Worm (Caenorhabditis elegans): ENCODE results near the gene scl-17.
A peak's percentile ranks its signal among the peaks of the same experiment; 100 is the strongest.
"Not testable (repeated sequence)": the region's sequence is repeated elsewhere in the genome, so short reads cannot be mapped to it uniquely, and the experiment has no call there.

Gene scl-17

ce11 chrII:1437449-1438335, 7.3 kb upstream of the scl-17 start, which contains the start of gene nol-6 (continued):
- TF ChIP-seq mdl-1 (tag; optimal IDR thresholded peaks at IDR 0.05) (peak in 1 of 2 experiments; percentile 10), xbp-1 (tag; optimal IDR thresholded peaks at IDR 0.05) (peak; percentile 24), swsn-7 (tag; optimal IDR thresholded peaks at IDR 0.05) (peak; percentile 17), nhr-76 (tag; optimal IDR thresholded peaks at IDR 0.05) (no peak), efl-1 (optimal IDR thresholded peaks at IDR 0.05) (peak; percentile 92 to 93), efl-1 (GFP tag; optimal IDR thresholded peaks at IDR 0.05 in 1 of 2) (peak; percentile 92 to 99), lin-39 (tag; optimal IDR thresholded peaks at IDR 0.05) (peak; percentile 23), skn-1 (tag; optimal IDR thresholded peaks at IDR 0.05) (peak; percentile 62), fkh-4 (tag; optimal IDR thresholded peaks at IDR 0.05; ENCODE audit: borderline replicate concordance) (no peak), ces-1 (GFP tag; optimal IDR thresholded peaks at IDR 0.05) (no peak), blmp-1 (tag; optimal IDR thresholded peaks at IDR 0.05) (peak; percentile 30), hlh-17 (GFP tag; optimal IDR thresholded peaks at IDR 0.05; ENCODE audit: borderline replicate concordance) (no peak), nhr-84 (tag; optimal IDR thresholded peaks at IDR 0.05) (no peak), unc-130 (tag; optimal IDR thresholded peaks at IDR 0.05) (peak; percentile 19), lsy-2 (tag; optimal IDR thresholded peaks at IDR 0.05) (peak; percentile 61 to 67), aly-2 (tag; optimal IDR thresholded peaks at IDR 0.05) (no peak), unc-98 (GFP tag; IDR thresholded peaks at IDR 0.05) (no peak), aha-1 (tag; optimal IDR thresholded peaks at IDR 0.05) (no peak)

ce11 chrII:1438336-1438589, 6.7 kb upstream of the scl-17 start, which contains the start of gene Y51H7C.3:
Y51H7C.3 (plus strand) TSS chrII:1438490.
- TF ChIP-seq unc-62 (GFP tag; optimal IDR thresholded peaks at IDR 0.05), result no peak
- TF ChIP-seq snu-23 (GFP tag; optimal IDR thresholded peaks at IDR 0.05), result no peak
- no peak for TF ChIP-seq nhr-28 (tag; optimal IDR thresholded peaks at IDR 0.05)
- no peak for TF ChIP-seq nhr-71 (tag; optimal IDR thresholded peaks at IDR 0.05)
- TF ChIP-seq mdl-1 (tag; optimal IDR thresholded peaks at IDR 0.05), result no peak
- no peak for TF ChIP-seq nhr-85 (tag)
- no peak for TF ChIP-seq lin-13 (GFP tag; optimal IDR thresholded peaks at IDR 0.05)
- TF ChIP-seq nhr-90 (tag; optimal IDR thresholded peaks at IDR 0.05; ENCODE audit: poor library complexity), result no peak
- no peak for TF ChIP-seq mab-9 (GFP tag; IDR thresholded peaks at IDR 0.05)
- no peak for TF ChIP-seq efl-3 (GFP tag; optimal IDR thresholded peaks at IDR 0.05)

- TF ChIP-seq alr-1 (tag; optimal IDR thresholded peaks at IDR 0.05; ENCODE audit: borderline replicate concordance) (no peak), nhr-11 (tag; optimal IDR thresholded peaks at IDR 0.05) (no peak), lin-39 (tag; optimal IDR thresholded peaks at IDR 0.05) (no peak), efl-1 (optimal IDR thresholded peaks at IDR 0.05) (no peak), efl-1 (GFP tag; optimal IDR thresholded peaks at IDR 0.05 in 1 of 2) (peak in 1 of 2 experiments; percentile 41), unc-86 (tag; optimal IDR thresholded peaks at IDR 0.05) (no peak), mef-2 (tag; optimal IDR thresholded peaks at IDR 0.05) (no peak)
Observed at ce11 chrII:1441479-1441878, 3.5 kb upstream of the scl-17 start.

- not testable (repeated sequence) for TF ChIP-seq unc-86 (tag; optimal IDR thresholded peaks at IDR 0.05); aha-1 (tag; optimal IDR thresholded peaks at IDR 0.05); zip-4 (GFP tag; optimal IDR thresholded peaks at IDR 0.05)
Observed at ce11 chrII:1446696-1447293, 1.8 kb downstream of the scl-17 start, which contains the start of gene Y51H7C.12. Y51H7C.12 (minus strand) TSS chrII:1446746.

- 0 out of 2 replicates have a peak, but pooled peaks have one; percentile 23 for TF ChIP-seq unc-98 (GFP tag; IDR thresholded peaks at IDR 0.05)
Observed at ce11 chrII:1453707-1454106, 8.7 kb downstream of the scl-17 start.
